Comparison of ENCODE assay signal across 1 fruit fly cellular context in the genomic region with DNA sequence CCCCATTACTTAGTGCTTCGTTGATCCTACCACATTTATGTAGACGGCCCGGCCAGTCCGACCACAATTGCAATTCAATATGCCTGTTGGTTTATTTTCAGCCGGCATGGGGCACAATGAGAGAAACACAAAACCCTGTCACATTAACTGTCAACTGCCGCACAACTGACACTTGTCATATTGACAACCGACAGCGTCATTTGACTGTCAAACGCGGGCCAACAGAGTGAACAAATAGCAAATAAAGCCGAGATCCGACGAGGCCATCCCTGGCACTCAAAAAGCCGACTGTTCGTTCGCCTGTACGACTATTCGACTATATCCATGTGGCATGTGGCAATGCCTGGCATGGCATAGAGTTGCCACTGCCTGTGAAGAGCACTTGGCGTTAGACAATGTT.
TF ChIP-seq lines count a peak whose summit lies in the region.

No protein-coding gene starts in this region.

TF ChIP-seq in whole organism, embryonic, 481 proteins besides CTCF, POLR2A, EP300 and RAD21 (continued from another document):
- TF ChIP-seq CG10565 (GFP tag; optimal IDR thresholded peaks at IDR 0.05; lab: Kevin White, UChicago) (no peak), Doc2 (GFP tag; IDR thresholded peaks at IDR 0.05; lab: Robert Waterston, UW) (no peak), Lim3 (GFP tag; IDR thresholded peaks at IDR 0.05; lab: Robert Waterston, UW) (no peak), jing (GFP tag; optimal IDR thresholded peaks at IDR 0.05; lab: Kevin White, UChicago) (no peak), stwl (tag; optimal IDR thresholded peaks at IDR 0.05; lab: Kevin White, UChicago) (peak; percentile 22), CG8478 (optimal IDR thresholded peaks at IDR 0.05; lab: Kevin White, UChicago) (no peak), CG12155 (GFP tag; optimal IDR thresholded peaks at IDR 0.05; lab: Kevin White, UChicago) (no peak), CG6791 (GFP tag; IDR thresholded peaks at IDR 0.05; lab: Robert Waterston, UW; ENCODE audit: partially characterized antibody) (no peak), dpn (GFP tag; optimal IDR thresholded peaks at IDR 0.05; lab: Kevin White, UChicago) (no peak), Dip3 (GFP tag; optimal IDR thresholded peaks at IDR 0.05; lab: Kevin White, UChicago) (no peak), lab (GFP tag; optimal IDR thresholded peaks at IDR 0.05; lab: Kevin White, UChicago) (no peak), D19A (tag; optimal IDR thresholded peaks at IDR 0.05; lab: Kevin White, UChicago) (no peak), CG32772 (GFP tag; IDR thresholded peaks at IDR 0.05; lab: Robert Waterston, UW) (no peak), CG2199 (GFP tag; IDR thresholded peaks at IDR 0.05; lab: Robert Waterston, UW) (peak; percentile 39; the same call in 1 of the 3 replicates), CG14014 (GFP tag; IDR thresholded peaks at IDR 0.05; lab: Robert Waterston, UW) (no peak; the same call in 1 of the 2 replicates), Aef1 (GFP tag; IDR thresholded peaks at IDR 0.05; lab: Robert Waterston, UW) (0 out of 3 replicates have a peak, but pooled peaks have one; percentile 16), Hr78 (GFP tag; optimal IDR thresholded peaks at IDR 0.05; lab: Kevin White, UChicago) (no peak), CG15479 (GFP tag; optimal IDR thresholded peaks at IDR 0.05; lab: Kevin White, UChicago) (no peak), Opbp (GFP tag; IDR thresholded peaks at IDR 0.05; lab: Robert Waterston, UW; ENCODE audit: partially characterized antibody) (no peak), Asciz (GFP tag; optimal IDR thresholded peaks at IDR 0.05; lab: Kevin White, UChicago) (no peak), Taf1 (GFP tag; IDR thresholded peaks at IDR 0.05; lab: Robert Waterston, UW) (no peak), CG3847 (GFP tag; IDR thresholded peaks at IDR 0.05; lab: Robert Waterston, UW) (0 out of 2 replicates have a peak, but pooled peaks have one; percentile 7), CG13424 (tag; optimal IDR thresholded peaks at IDR 0.05; lab: Kevin White, UChicago) (no peak), Hr51 (GFP tag; optimal IDR thresholded peaks at IDR 0.05; lab: Kevin White, UChicago) (no peak), psq (GFP tag; optimal IDR thresholded peaks at IDR 0.05; lab: Kevin White, UChicago) (no peak), ci (GFP tag; IDR thresholded peaks at IDR 0.05; lab: Robert Waterston, UW) (0 out of 3 replicates have a peak, but pooled peaks have one; percentile 26), CG15514 (GFP tag; optimal IDR thresholded peaks at IDR 0.05; lab: Kevin White, UChicago) (no peak), Poxn (GFP tag; IDR thresholded peaks at IDR 0.05; lab: Robert Waterston, UW) (no peak), Oaz (GFP tag; IDR thresholded peaks at IDR 0.05; lab: Robert Waterston, UW) (no peak), br (optimal IDR thresholded peaks at IDR 0.05; lab: Kevin White, UChicago) (no peak), MESR4 (GFP tag; optimal IDR thresholded peaks at IDR 0.05; lab: Kevin White, UChicago) (no peak), CG7271 (tag; optimal IDR thresholded peaks at IDR 0.05; lab: Kevin White, UChicago) (no peak), CG13624 (GFP tag; optimal IDR thresholded peaks at IDR 0.05; lab: Kevin White, UChicago) (no peak), hkb (optimal IDR thresholded peaks at IDR 0.05; lab: Kevin White, UChicago) (no peak), hkb (GFP tag; IDR thresholded peaks at IDR 0.05; lab: Robert Waterston, UW) (peak; percentile 15; the same call in 1 of the 2 replicates), wor (GFP tag; IDR thresholded peaks at IDR 0.05; lab: Robert Waterston, UW) (no peak), Dp (GFP tag; optimal IDR thresholded peaks at IDR 0.05; lab: Kevin White, UChicago) (no peak), da (GFP tag; optimal IDR thresholded peaks at IDR 0.05; lab: Kevin White, UChicago) (no peak), gt (GFP tag; IDR thresholded peaks at IDR 0.05; lab: Robert Waterston, UW) (no peak), CG31388 (GFP tag; optimal IDR thresholded peaks at IDR 0.05; lab: Kevin White, UChicago) (no peak), Mrtf (GFP tag; IDR thresholded peaks at IDR 0.05; lab: Robert Waterston, UW) (no peak), CG8290 (GFP tag; optimal IDR thresholded peaks at IDR 0.05; lab: Kevin White, UChicago) (no peak), CG8290 (tag; optimal IDR thresholded peaks at IDR 0.05; lab: Kevin White, UChicago) (peak in 1 of 2 experiments; percentile 14), kah (GFP tag; optimal IDR thresholded peaks at IDR 0.05; lab: Kevin White, UChicago) (no peak), E2f2 (GFP tag; IDR thresholded peaks at IDR 0.05; lab: Robert Waterston, UW) (0 out of 2 replicates have a peak, but pooled peaks have one; percentile 7), Spps (tag; optimal IDR thresholded peaks at IDR 0.05; lab: Kevin White, UChicago) (no peak), Side (GFP tag; optimal IDR thresholded peaks at IDR 0.05; lab: Kevin White, UChicago) (no peak), Oli (tag; optimal IDR thresholded peaks at IDR 0.05; lab: Kevin White, UChicago) (no peak), Optix (GFP tag; IDR thresholded peaks at IDR 0.05; lab: Robert Waterston, UW) (no peak), pum (GFP tag; optimal IDR thresholded peaks at IDR 0.05; lab: Kevin White, UChicago) (no peak), CG16813 (GFP tag; IDR thresholded peaks at IDR 0.05; lab: Robert Waterston, UW; ENCODE audit: partially characterized antibody) (no peak), Med (GFP tag; lab: Kevin White, UChicago) (peak; percentile 19), CG11504 (tag; optimal IDR thresholded peaks at IDR 0.05; lab: Kevin White, UChicago) (no peak), sens (GFP tag; lab: Kevin White, UChicago) (peak; percentile 18), CG7357 (GFP tag; IDR thresholded peaks at IDR 0.05; lab: Robert Waterston, UW) (0 out of 3 replicates have a peak, but pooled peaks have one; percentile 21), dimm (GFP tag; IDR thresholded peaks at IDR 0.05; lab: Robert Waterston, UW) (no peak), sqz (GFP tag; optimal IDR thresholded peaks at IDR 0.05; lab: Kevin White, UChicago) (no peak), Jarid2 (GFP tag; optimal IDR thresholded peaks at IDR 0.05; lab: Kevin White, UChicago) (peak; percentile 8), CG13287 (GFP tag; IDR thresholded peaks at IDR 0.05; lab: Robert Waterston, UW; ENCODE audit: partially characterized antibody) (no peak), Myb (GFP tag; optimal IDR thresholded peaks at IDR 0.05; lab: Kevin White, UChicago) (no peak), CG31224 (GFP tag; IDR thresholded peaks at IDR 0.05; lab: Robert Waterston, UW) (no peak), HLH3B (GFP tag; IDR thresholded peaks at IDR 0.05; lab: Robert Waterston, UW) (peak; percentile 50; the same call in 1 of the 2 replicates)
